Worm (Caenorhabditis elegans) whole organism, L1 larva: ENCODE data around the gene pal-1.

Experiments
- C34B4.2 ChIP-seq: sonication (generic microtip); optimal IDR thresholded peaks from 2 replicates; lab custom pipeline; 2017; ENCODE audit warnings: mild to moderate bottlenecking, missing genetic modification characterization, missing compliant biosample characterization
- aly-2 ChIP-seq: fragments of 150-350 bp; optimal IDR thresholded peaks from 2 replicates; lab custom pipeline; 2014; ENCODE audit warnings: missing biosample characterization, missing genetic modification characterization
- ces-1 ChIP-seq: fragments of 150-350 bp; optimal IDR thresholded peaks from 2 replicates; lab custom pipeline; 2014; ENCODE audit warnings: missing biosample characterization, missing genetic modification reagents, missing genetic modification characterization
- dpl-1 ChIP-seq, 3 experiments: fragments of 150-350 bp in 2 of 3; sonication (generic microtip) in 1 of 3; optimal IDR thresholded peaks; 2 replicates each; lab custom pipeline; 2014 to 2017; ENCODE audit warnings: missing biosample characterization in 3 of 3, missing genetic modification characterization in 3 of 3, missing genetic modification reagents in 3 of 3
- elt-3 ChIP-seq, 6 experiments: fragments of 150-350 bp in 1 of 6; sonication (generic microtip); optimal IDR thresholded peaks; 2 replicates each; lab custom pipeline; 2017 to 2018; ENCODE audit warnings: missing biosample characterization in 6 of 6, missing genetic modification characterization in 6 of 6, inconsistent platforms in 1 of 6
- fos-1 ChIP-seq: fragments of 150-350 bp; optimal IDR thresholded peaks from 2 replicates; lab custom pipeline; 2014; ENCODE audit warnings: missing biosample characterization, missing genetic modification characterization
- jun-1 ChIP-seq: fragments of 150-350 bp; optimal IDR thresholded peaks from 2 replicates; lab custom pipeline; 2014; ENCODE audit warnings: missing biosample characterization, missing genetic modification reagents, missing genetic modification characterization
- lir-3 ChIP-seq: sonication (generic microtip); optimal IDR thresholded peaks from 2 replicates; lab custom pipeline; 2016; ENCODE audit warnings: mild to moderate bottlenecking, missing genetic modification characterization, moderate library complexity, missing compliant biosample characterization; ENCODE audit not compliant: poor library complexity
- nhr-237 ChIP-seq: fragments of 150-350 bp; optimal IDR thresholded peaks from 2 replicates; lab custom pipeline; 2014; ENCODE audit warnings: missing biosample characterization, missing genetic modification characterization
- pqm-1 ChIP-seq: sonication (generic microtip); optimal IDR thresholded peaks from 3 replicates; lab custom pipeline; 2017; ENCODE audit warnings: missing biosample characterization, missing genetic modification characterization
- skn-1 ChIP-seq: fragments of 150-350 bp; optimal IDR thresholded peaks from 2 replicates; lab custom pipeline; 2014; ENCODE audit warnings: missing biosample characterization, missing genetic modification characterization
- snpc-4 ChIP-seq: fragments of 150-350 bp; optimal IDR thresholded peaks from 2 replicates; lab custom pipeline; 2014; ENCODE audit warnings: missing biosample characterization, missing genetic modification characterization
- sox-4 ChIP-seq: sonication (generic microtip); optimal IDR thresholded peaks from 2 replicates; lab custom pipeline; 2016; ENCODE audit warnings: missing genetic modification characterization, missing compliant biosample characterization

ce11 chrIII:4778003-4778402 is 31.4 kb downstream of the pal-1 start, which contains the start of gene B0393.7:
- no peak for TF ChIP-seq pqm-1 (tag; lab: Kevin White, UChicago)
- TF ChIP-seq dpl-1 (GFP tag; optimal IDR thresholded peaks at IDR 0.05; lab: Kevin White, UChicago): no peak
- TF ChIP-seq jun-1 (tag; lab: Kevin White, UChicago): no peak
- no peak for TF ChIP-seq fos-1 (tag; lab: Kevin White, UChicago)
- TF ChIP-seq ces-1: no peak
- TF ChIP-seq aly-2 (tag; lab: Kevin White, UChicago): no peak
- TF ChIP-seq C34B4.2 (tag; lab: Kevin White, UChicago): no peak
- no peak for TF ChIP-seq nhr-237
- TF ChIP-seq elt-3 (tag; optimal IDR thresholded peaks at IDR 0.05; lab: Kevin White, UChicago): no peak
- TF ChIP-seq snpc-4 (tag; lab: Kevin White, UChicago): no peak
- no peak for TF ChIP-seq skn-1 (tag; lab: Kevin White, UChicago)
- TF ChIP-seq lir-3 (tag; lab: Kevin White, UChicago): no peak
- no peak for TF ChIP-seq sox-4 (tag; lab: Kevin White, UChicago)
